Worm (Caenorhabditis elegans): ENCODE results near the gene T24E12.11.

T24E12.11 gene

ce11 chrII:3748719-3749118 is 30.6 kb downstream of the T24E12.11 start, which contains the start of gene fbxb-90:
Gene fbxb-90, minus strand, starts transcription at chrII:3748819.
- no peak for TF ChIP-seq hmg-4 (GFP tag; optimal IDR thresholded peaks at IDR 0.05)
- TF ChIP-seq aly-1 (tag; optimal IDR thresholded peaks at IDR 0.05): no peak
- TF ChIP-seq B0310.2 (tag; optimal IDR thresholded peaks at IDR 0.05): no peak
- no peak for TF ChIP-seq tbx-37 (GFP tag; conservative IDR thresholded peaks at IDR 0.05)
- TF ChIP-seq sea-1 (GFP tag; conservative IDR thresholded peaks at IDR 0.05): no peak
- no peak for TF ChIP-seq ceh-36 (tag; optimal IDR thresholded peaks at IDR 0.05)
- no peak for TF ChIP-seq tra-4 (tag; optimal IDR thresholded peaks at IDR 0.05)
- TF ChIP-seq hnd-1 (tag; optimal IDR thresholded peaks at IDR 0.05): no peak
- no peak for TF ChIP-seq pes-1 (GFP tag; IDR thresholded peaks at IDR 0.05)
- TF ChIP-seq tbx-11 (GFP tag; IDR thresholded peaks at IDR 0.05): no peak
- no peak for TF ChIP-seq scrt-1 (GFP tag; IDR thresholded peaks at IDR 0.05)
- no peak for TF ChIP-seq ets-7 (tag; optimal IDR thresholded peaks at IDR 0.05)
- no peak for TF ChIP-seq ceh-13 (GFP tag; optimal IDR thresholded peaks at IDR 0.05)
- no peak for TF ChIP-seq ama-1 (optimal IDR thresholded peaks at IDR 0.05)
- TF ChIP-seq flt-1 (GFP tag; IDR thresholded peaks at IDR 0.05): no peak
- no peak for TF ChIP-seq F13C5.2 (tag; optimal IDR thresholded peaks at IDR 0.05)
- no peak for TF ChIP-seq hmbx-1 (tag; optimal IDR thresholded peaks at IDR 0.05)

- TF ChIP-seq F13C5.2 (tag; optimal IDR thresholded peaks at IDR 0.05) (no peak), pes-1 (GFP tag; IDR thresholded peaks at IDR 0.05) (no peak), ama-1 (optimal IDR thresholded peaks at IDR 0.05) (no peak), aly-1 (tag; optimal IDR thresholded peaks at IDR 0.05) (no peak)
Measured at ce11 chrII:3747405-3747804, 32.0 kb downstream of the T24E12.11 start, which contains the start of gene fbxb-92. Gene fbxb-92, minus strand, starts transcription at chrII:3747505.

ce11 chrII:3743684-3744200 is 35.6 kb downstream of the T24E12.11 start, which contains the start of gene nta-1:
Gene nta-1, minus strand, starts transcription at chrII:3743814.
- TF ChIP-seq scrt-1 (GFP tag; IDR thresholded peaks at IDR 0.05) (no peak), flt-1 (GFP tag; IDR thresholded peaks at IDR 0.05) (no peak), tbx-37 (GFP tag; conservative IDR thresholded peaks at IDR 0.05) (no peak), hmbx-1 (tag; optimal IDR thresholded peaks at IDR 0.05) (no peak), tbx-11 (GFP tag; IDR thresholded peaks at IDR 0.05) (no peak), ama-1 (optimal IDR thresholded peaks at IDR 0.05) (no peak)

ce11 chrII:3741584-3741983 is 37.8 kb downstream of the T24E12.11 start, which contains the start of gene F12E12.1:
Gene F12E12.1, plus strand, starts transcription at chrII:3741884.
- TF ChIP-seq hnd-1 (tag; optimal IDR thresholded peaks at IDR 0.05): no peak

ce11 chrII:3739647-3740046 is 39.7 kb downstream of the T24E12.11 start, which contains the start of gene F12E12.2:
Gene F12E12.2, plus strand, starts transcription at chrII:3739947.
- TF ChIP-seq ceh-13 (GFP tag; optimal IDR thresholded peaks at IDR 0.05): no peak
- TF ChIP-seq pes-1 (GFP tag; IDR thresholded peaks at IDR 0.05): no peak
- no peak for TF ChIP-seq sea-1 (GFP tag; conservative IDR thresholded peaks at IDR 0.05)
- no peak for TF ChIP-seq tbx-37 (GFP tag; conservative IDR thresholded peaks at IDR 0.05)
- no peak for TF ChIP-seq F13C5.2 (tag; optimal IDR thresholded peaks at IDR 0.05)
- no peak for TF ChIP-seq hmg-4 (GFP tag; optimal IDR thresholded peaks at IDR 0.05)
- no peak for TF ChIP-seq hmbx-1 (tag; optimal IDR thresholded peaks at IDR 0.05)

- TF ChIP-seq aly-1 (tag; optimal IDR thresholded peaks at IDR 0.05): no peak
- TF ChIP-seq ama-1 (optimal IDR thresholded peaks at IDR 0.05): no peak
- no peak for TF ChIP-seq hmg-4 (GFP tag; optimal IDR thresholded peaks at IDR 0.05)
- no peak for TF ChIP-seq ceh-36 (tag; optimal IDR thresholded peaks at IDR 0.05)
- no peak for TF ChIP-seq B0310.2 (tag; optimal IDR thresholded peaks at IDR 0.05)
- TF ChIP-seq tra-4 (tag; optimal IDR thresholded peaks at IDR 0.05): no peak
- TF ChIP-seq pes-1 (GFP tag; IDR thresholded peaks at IDR 0.05): no peak
- no peak for TF ChIP-seq sea-1 (GFP tag; conservative IDR thresholded peaks at IDR 0.05)
- TF ChIP-seq F13C5.2 (tag; optimal IDR thresholded peaks at IDR 0.05): no peak
- TF ChIP-seq ceh-13 (GFP tag; optimal IDR thresholded peaks at IDR 0.05): no peak
- no peak for TF ChIP-seq hnd-1 (tag; optimal IDR thresholded peaks at IDR 0.05)
- TF ChIP-seq hmbx-1 (tag; optimal IDR thresholded peaks at IDR 0.05): no peak
- no peak for TF ChIP-seq scrt-1 (GFP tag; IDR thresholded peaks at IDR 0.05)
- no peak for TF ChIP-seq flt-1 (GFP tag; IDR thresholded peaks at IDR 0.05)
- TF ChIP-seq ets-7 (tag; optimal IDR thresholded peaks at IDR 0.05): no peak
- no peak for TF ChIP-seq tbx-37 (GFP tag; conservative IDR thresholded peaks at IDR 0.05)
- no peak for TF ChIP-seq tbx-11 (GFP tag; IDR thresholded peaks at IDR 0.05)
Measured at ce11 chrII:3736893-3737375, 42.4 kb downstream of the T24E12.11 start, which contains the start of gene F12E12.6. Gene F12E12.6, minus strand, starts transcription at chrII:3736943.

ce11 chrII:3731723-3732122 is 47.6 kb downstream of the T24E12.11 start, which contains the start of the genes sdz-12 and bath-31:
Gene sdz-12, minus strand, starts transcription at chrII:3731823.
Gene bath-31, plus strand, starts transcription at chrII:3731973.
- TF ChIP-seq B0310.2 (tag; optimal IDR thresholded peaks at IDR 0.05): no peak
- TF ChIP-seq ceh-36 (tag; optimal IDR thresholded peaks at IDR 0.05): no peak
- TF ChIP-seq tbx-37 (GFP tag; conservative IDR thresholded peaks at IDR 0.05): no peak
- TF ChIP-seq tra-4 (tag; optimal IDR thresholded peaks at IDR 0.05): no peak
- TF ChIP-seq sea-1 (GFP tag; conservative IDR thresholded peaks at IDR 0.05): no peak
- no peak for TF ChIP-seq aly-1 (tag; optimal IDR thresholded peaks at IDR 0.05)
- TF ChIP-seq tbx-11 (GFP tag; IDR thresholded peaks at IDR 0.05): no peak
- no peak for TF ChIP-seq F13C5.2 (tag; optimal IDR thresholded peaks at IDR 0.05)
- no peak for TF ChIP-seq ama-1 (optimal IDR thresholded peaks at IDR 0.05)
- no peak for TF ChIP-seq ceh-13 (GFP tag; optimal IDR thresholded peaks at IDR 0.05)
- TF ChIP-seq hmg-4 (GFP tag; optimal IDR thresholded peaks at IDR 0.05): no peak
- TF ChIP-seq pes-1 (GFP tag; IDR thresholded peaks at IDR 0.05): no peak
- TF ChIP-seq hnd-1 (tag; optimal IDR thresholded peaks at IDR 0.05): no peak
- no peak for TF ChIP-seq ets-7 (tag; optimal IDR thresholded peaks at IDR 0.05)
- TF ChIP-seq hmbx-1 (tag; optimal IDR thresholded peaks at IDR 0.05): no peak
- no peak for TF ChIP-seq scrt-1 (GFP tag; IDR thresholded peaks at IDR 0.05)
- no peak for TF ChIP-seq flt-1 (GFP tag; IDR thresholded peaks at IDR 0.05)
